Fruit fly (Drosophila melanogaster) whole organism, adult: ENCODE measurements around the gene CecB.

Experiments
- CG12768 ChIP-seq: fragments of 200-800 bp; sonication (Bioruptor generic); optimal IDR thresholded peaks from 2 replicates; lab custom pipeline; 2017; ENCODE audit warnings: missing biosample characterization, missing genetic modification characterization, mild to moderate bottlenecking, moderate library complexity, missing genetic modification reagents
- CG33017 ChIP-seq: fragments of 200-800 bp; sonication (Bioruptor generic); optimal IDR thresholded peaks from 2 replicates; lab custom pipeline; 2018; ENCODE audit warnings: missing biosample characterization, mild to moderate bottlenecking, missing genetic modification characterization, moderate library complexity
- CG7101 ChIP-seq: fragments of 200-800 bp; sonication (Bioruptor generic); optimal IDR thresholded peaks from 2 replicates; lab custom pipeline; 2018; ENCODE audit warnings: missing biosample characterization, mild to moderate bottlenecking, missing genetic modification characterization, moderate library complexity
- Clk ChIP-seq: fragments of 200-800 bp; sonication (Bioruptor generic); optimal IDR thresholded peaks from 2 replicates; lab custom pipeline; 2017; ENCODE audit warnings: missing biosample characterization, missing genetic modification characterization
- Hr96 ChIP-seq: fragments of 200-800 bp; sonication (Bioruptor generic); optimal IDR thresholded peaks from 2 replicates; lab custom pipeline; 2016; ENCODE audit warnings: missing biosample characterization, missing genetic modification characterization
- ovo ChIP-seq: fragments of 200-800 bp; sonication (Bioruptor generic); optimal IDR thresholded peaks from 2 replicates; lab custom pipeline; 2016; ENCODE audit warnings: missing biosample characterization, missing genetic modification characterization
- tj ChIP-seq: fragments of 200-800 bp; sonication (Bioruptor generic); optimal IDR thresholded peaks from 3 replicates; lab custom pipeline; 2017; ENCODE audit warnings: missing biosample characterization, mild to moderate bottlenecking, missing genetic modification characterization, moderate library complexity

DNA sequence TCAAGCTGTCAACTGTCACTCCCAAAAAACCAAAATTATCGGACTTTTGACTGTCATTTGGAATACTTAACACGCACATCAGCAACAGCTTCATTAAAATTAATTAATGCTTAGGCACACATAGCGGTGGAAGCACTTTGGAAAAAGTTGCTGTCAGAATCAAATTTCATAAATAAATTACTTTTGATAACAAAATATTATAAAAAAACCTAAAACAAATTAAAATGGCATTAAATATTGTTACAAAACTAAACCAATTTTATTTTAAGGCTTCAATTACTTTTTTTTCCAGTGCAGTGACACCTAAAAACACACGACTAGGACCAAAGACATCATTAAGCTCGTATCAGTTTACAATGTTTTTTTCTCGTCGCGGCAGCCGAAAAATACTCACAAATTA is 42.6 kb upstream of the CecB start:
- TF ChIP-seq ovo (GFP tag; lab: Kevin White, UChicago), result no peak
- no peak for TF ChIP-seq Clk (GFP tag; lab: Kevin White, UChicago)
- TF ChIP-seq CG12768, result no peak
- no peak for TF ChIP-seq tj
- TF ChIP-seq CG33017, result no peak
- no peak for TF ChIP-seq CG7101
- TF ChIP-seq Hr96 (GFP tag; lab: Kevin White, UChicago), result no peak
